Worm (Caenorhabditis elegans): ENCODE results near the gene cht-3.
A peak's percentile ranks its signal among the peaks of the same experiment; 100 is the strongest.

Gene cht-3

ce11 chrIV:6997918-6998317 lies 5.5 kb upstream of the cht-3 start:
- TF ChIP-seq tag-97 (GFP tag; IDR thresholded peaks at IDR 0.05) (no peak), set-16 (GFP tag; IDR thresholded peaks at IDR 0.05) (no peak), hlh-11 (tag; optimal IDR thresholded peaks at IDR 0.05) (no peak), daf-8 (GFP tag; IDR thresholded peaks at IDR 0.05) (no peak), nhr-48 (tag; optimal IDR thresholded peaks at IDR 0.05) (no peak), aha-1 (tag) (no peak), spr-1 (tag; optimal IDR thresholded peaks at IDR 0.05) (no peak), F26F4.8 (GFP tag; conservative IDR thresholded peaks at IDR 0.05) (no peak), ZK337.2 (GFP tag; IDR thresholded peaks at IDR 0.05) (no peak)

ce11 chrIV:6999206-6999605 lies 4.2 kb upstream of the cht-3 start, which contains the start of gene C25A8.5:
Gene C25A8.5, plus strand, starts transcription at chrIV:6999506.
- TF ChIP-seq snpc-4 (tag; optimal IDR thresholded peaks at IDR 0.05) (no peak), hmg-1.1 (GFP tag; IDR thresholded peaks at IDR 0.05) (no peak), Y5F2A.4 (GFP tag; optimal IDR thresholded peaks at IDR 0.05) (no peak), ces-1 (GFP tag; optimal IDR thresholded peaks at IDR 0.05) (no peak), F44E2.7 (GFP tag; IDR thresholded peaks at IDR 0.05) (no peak), dmd-9 (GFP tag; IDR thresholded peaks at IDR 0.05) (no peak), vab-7 (GFP tag; IDR thresholded peaks at IDR 0.05) (no peak), T20F7.1 (GFP tag; optimal IDR thresholded peaks at IDR 0.05) (no peak), daf-8 (GFP tag; IDR thresholded peaks at IDR 0.05) (no peak), nhr-25 (tag; optimal IDR thresholded peaks at IDR 0.05; ENCODE audit: borderline replicate concordance, insufficient read depth) (no peak), ceh-62 (tag; optimal IDR thresholded peaks at IDR 0.05) (no peak), Y75B8A.6 (GFP tag; IDR thresholded peaks at IDR 0.05) (no peak), fos-1 (tag; optimal IDR thresholded peaks at IDR 0.05) (no peak), aly-2 (tag; optimal IDR thresholded peaks at IDR 0.05) (no peak), pha-4 (GFP tag; IDR thresholded peaks at IDR 0.05) (no peak), pha-4 (tag; optimal IDR thresholded peaks at IDR 0.05) (no peak)

- TF ChIP-seq R02D3.7 (tag; optimal IDR thresholded peaks at IDR 0.05) (no peak), dmd-8 (GFP tag; IDR thresholded peaks at IDR 0.05) (no peak), snpc-4 (tag; optimal IDR thresholded peaks at IDR 0.05) (no peak), zip-2 (tag; optimal IDR thresholded peaks at IDR 0.05) (no peak), ceh-20 (GFP tag; IDR thresholded peaks at IDR 0.05) (no peak), set-16 (GFP tag; IDR thresholded peaks at IDR 0.05) (no peak), tra-1 (GFP tag; IDR thresholded peaks at IDR 0.05) (no peak), arid-1 (GFP tag; conservative IDR thresholded peaks at IDR 0.05) (no peak), egl-27 (tag; optimal IDR thresholded peaks at IDR 0.05) (no peak), saeg-2 (GFP tag; IDR thresholded peaks at IDR 0.05) (no peak), ceh-28 (tag; optimal IDR thresholded peaks at IDR 0.05) (no peak), nhr-41 (GFP tag; IDR thresholded peaks at IDR 0.05) (no peak), lin-15B (tag; optimal IDR thresholded peaks at IDR 0.05) (no peak), ctbp-1 (GFP tag; IDR thresholded peaks at IDR 0.05) (no peak), ces-1 (GFP tag; optimal IDR thresholded peaks at IDR 0.05) (no peak)
These were observed 6.1 kb downstream of the cht-3 start, which contains the start of gene C25A8.2 for ce11 chrIV:7009531-7009930. Gene C25A8.2, plus strand, starts transcription at chrIV:7009831.

- no peak for TF ChIP-seq ceh-28 (tag; optimal IDR thresholded peaks at IDR 0.05)
- no peak for TF ChIP-seq mdl-1 (tag; optimal IDR thresholded peaks at IDR 0.05)
- no peak for TF ChIP-seq hlh-30 (tag; optimal IDR thresholded peaks at IDR 0.05; ENCODE audit: insufficient read depth)
- peak; percentile 68 for TF ChIP-seq set-16 (GFP tag; IDR thresholded peaks at IDR 0.05)
- TF ChIP-seq ZK337.2 (GFP tag; IDR thresholded peaks at IDR 0.05), result no peak
- TF ChIP-seq ces-1 (GFP tag; optimal IDR thresholded peaks at IDR 0.05), result no peak
- TF ChIP-seq F26F4.8 (GFP tag; conservative IDR thresholded peaks at IDR 0.05), result no peak
- TF ChIP-seq unc-39 (tag; optimal IDR thresholded peaks at IDR 0.05), result no peak
These were observed 6.8 kb downstream of the cht-3 start for ce11 chrIV:7010195-7010594.
